Worm (Caenorhabditis elegans) whole organism, L4 larva: ENCODE data around the gene tag-153.

Experiments
- F26F4.8 ChIP-seq: fragments of 200-800 bp; sonication (Bioruptor generic); conservative IDR thresholded peaks from 2 replicates; pipeline ENCODE4 v1.3.6; 2022; ENCODE audit warnings: missing genetic modification characterization, missing compliant biosample characterization
- F49E8.2 ChIP-seq: sonication (generic microtip); optimal IDR thresholded peaks from 2 replicates; lab custom pipeline; 2016; ENCODE audit warnings: missing compliant biosample characterization, mild to moderate bottlenecking, missing genetic modification characterization, borderline replicate concordance
- Y5F2A.4 ChIP-seq: fragments of 200-800 bp; sonication (Bioruptor generic); optimal IDR thresholded peaks from 2 replicates; lab custom pipeline; 2018; ENCODE audit warnings: mild to moderate bottlenecking, missing genetic modification characterization, missing compliant biosample characterization
- ZK546.5 ChIP-seq, 2 experiments: sonication (generic microtip); optimal IDR thresholded peaks; 2 replicates each; lab custom pipeline; 2017; ENCODE audit warnings: missing biosample characterization in 2 of 2, missing genetic modification characterization in 2 of 2
- aha-1 ChIP-seq: fragments of 150-350 bp; peaks from one replicate; lab custom pipeline; 2014; ENCODE audit warnings: missing biosample characterization, missing genetic modification characterization
- ama-1 ChIP-seq: fragments of 150-350 bp; optimal IDR thresholded peaks from 2 replicates; lab custom pipeline; 2014; ENCODE audit warnings: inconsistent platforms, mixed read lengths
- arid-1 ChIP-seq: fragments of 200-800 bp; sonication (Bioruptor generic); conservative IDR thresholded peaks from 2 replicates; pipeline ENCODE4 v1.3.6; 2022; ENCODE audit warnings: missing genetic modification reagents, missing genetic modification characterization, missing compliant biosample characterization
- ceh-20 ChIP-seq: fragments of 200-800 bp; sonication (Bioruptor generic); IDR thresholded peaks from 2 replicates; pipeline ENCODE4 v1.3.6; 2022; ENCODE audit warnings: missing genetic modification reagents, missing genetic modification characterization, missing compliant biosample characterization
- ceh-32 ChIP-seq: sonication (generic microtip); optimal IDR thresholded peaks from 2 replicates; lab custom pipeline; 2016; ENCODE audit warnings: mild to moderate bottlenecking, missing genetic modification characterization, missing compliant biosample characterization; ENCODE audit not compliant: poor library complexity
- ceh-82 ChIP-seq: sonication (generic microtip); optimal IDR thresholded peaks from 2 replicates; lab custom pipeline; 2017; ENCODE audit warnings: missing biosample characterization, missing genetic modification characterization
- daf-8 ChIP-seq: fragments of 200-800 bp; sonication (Bioruptor generic); IDR thresholded peaks from 2 replicates; pipeline ENCODE4 v1.3.6; 2022; ENCODE audit warnings: missing genetic modification characterization, missing compliant biosample characterization
- dmd-6 ChIP-seq: fragments of 200-800 bp; sonication (Bioruptor generic); IDR thresholded peaks from 2 replicates; pipeline ENCODE4 v1.3.6; 2022; ENCODE audit warnings: missing genetic modification reagents, missing genetic modification characterization, missing compliant biosample characterization
- dmd-9 ChIP-seq: fragments of 200-800 bp; sonication (Bioruptor generic); IDR thresholded peaks from 2 replicates; pipeline ENCODE4 v1.3.6; 2022; ENCODE audit warnings: missing genetic modification reagents, missing genetic modification characterization, missing compliant biosample characterization
- hlh-11 ChIP-seq: fragments of 200-800 bp; sonication (Bioruptor generic); optimal IDR thresholded peaks from 2 replicates; lab custom pipeline; 2018; ENCODE audit warnings: mild to moderate bottlenecking, missing genetic modification characterization, missing compliant biosample characterization
- hmg-1.1 ChIP-seq: fragments of 200-800 bp; sonication (Bioruptor generic); IDR thresholded peaks from 2 replicates; pipeline ENCODE4 v1.3.6; 2022; ENCODE audit warnings: missing genetic modification reagents, missing genetic modification characterization, missing compliant biosample characterization
- lim-7 ChIP-seq: fragments of 200-800 bp; sonication (Bioruptor generic); IDR thresholded peaks from 2 replicates; pipeline ENCODE4 v1.3.6; 2022; ENCODE audit warnings: missing genetic modification characterization, missing compliant biosample characterization
- lin-15B ChIP-seq: fragments of 150-350 bp; sonication (generic microtip); optimal IDR thresholded peaks from 3 replicates; lab custom pipeline; 2014; ENCODE audit warnings: missing biosample characterization, missing genetic modification characterization
- mdl-1 ChIP-seq, 2 experiments: fragments of 150-350 bp in 1 of 2; sonication (generic microtip) in 1 of 2; optimal IDR thresholded peaks; 2 replicates each; lab custom pipeline; 2014 to 2017; ENCODE audit warnings: missing biosample characterization in 2 of 2, missing genetic modification characterization in 2 of 2
- mxl-2 ChIP-seq: fragments of 200-800 bp; sonication (Bioruptor generic); conservative IDR thresholded peaks from 2 replicates; pipeline ENCODE4 v1.3.6; 2022; ENCODE audit warnings: missing genetic modification reagents, missing genetic modification characterization, missing compliant biosample characterization
- mxl-3 ChIP-seq: fragments of 200-800 bp; sonication (Bioruptor generic); optimal IDR thresholded peaks from 2 replicates; lab custom pipeline; 2018; ENCODE audit warnings: mild to moderate bottlenecking, missing genetic modification characterization, missing compliant biosample characterization
- nhr-102 ChIP-seq: sonication (generic microtip); optimal IDR thresholded peaks from 2 replicates; lab custom pipeline; 2016; ENCODE audit warnings: mild to moderate bottlenecking, missing genetic modification characterization, moderate library complexity, missing compliant biosample characterization
- nhr-237 ChIP-seq: sonication (generic microtip); optimal IDR thresholded peaks from 2 replicates; lab custom pipeline; 2017; ENCODE audit warnings: missing biosample characterization, missing genetic modification characterization
- nhr-25 ChIP-seq: sonication (generic microtip); optimal IDR thresholded peaks from 2 replicates; lab custom pipeline; 2017; ENCODE audit warnings: missing genetic modification characterization, mild to moderate bottlenecking, missing compliant biosample characterization, antibody characterized with exemption, moderate library complexity, borderline replicate concordance; ENCODE audit not compliant: insufficient read depth
- nhr-42 ChIP-seq: fragments of 200-800 bp; sonication (Bioruptor generic); IDR thresholded peaks from 2 replicates; pipeline ENCODE4 v1.3.6; 2022; ENCODE audit warnings: missing genetic modification characterization, missing compliant biosample characterization
- nhr-48 ChIP-seq: sonication (generic microtip); optimal IDR thresholded peaks from 2 replicates; lab custom pipeline; 2016; ENCODE audit warnings: mild to moderate bottlenecking, missing genetic modification characterization, missing compliant biosample characterization
- nhr-6 ChIP-seq: fragments of 150-350 bp; optimal IDR thresholded peaks from 2 replicates; lab custom pipeline; 2014; ENCODE audit warnings: missing biosample characterization, missing genetic modification characterization
- nhr-76 ChIP-seq: fragments of 150-350 bp; optimal IDR thresholded peaks from 2 replicates; lab custom pipeline; 2014; ENCODE audit warnings: missing biosample characterization, missing genetic modification characterization
- nhr-77 ChIP-seq: fragments of 150-350 bp; optimal IDR thresholded peaks from 2 replicates; lab custom pipeline; 2014; ENCODE audit warnings: missing biosample characterization, missing genetic modification characterization
- pha-4 ChIP-seq, 2 experiments: fragments of 150-350 bp in 1 of 2; fragments of 200-800 bp in 1 of 2; sonication (Bioruptor generic) in 1 of 2; IDR thresholded peaks in 1 of 2; optimal IDR thresholded peaks in 1 of 2; 2 replicates each; pipeline versions ENCODE4 v1.3.6 to Lab custom; 2014 to 2022; ENCODE audit warnings: missing genetic modification characterization in 2 of 2, missing genetic modification reagents in 2 of 2, missing biosample characterization in 1 of 2, missing compliant biosample characterization in 1 of 2
- spr-1 ChIP-seq: sonication (generic microtip); optimal IDR thresholded peaks from 2 replicates; lab custom pipeline; 2016; ENCODE audit warnings: mild to moderate bottlenecking, missing genetic modification characterization, missing compliant biosample characterization
- unc-39 ChIP-seq: sonication (generic microtip); optimal IDR thresholded peaks from 2 replicates; lab custom pipeline; 2017; ENCODE audit warnings: missing biosample characterization, missing genetic modification characterization
- unc-62 ChIP-seq, 3 experiments: fragments of 150-350 bp in 1 of 3; sonication (generic microtip); optimal IDR thresholded peaks in 2 of 3; peaks in 1 of 3; 1 replicate in 1 of 3; 2 replicates in 2 of 3; lab custom pipeline; 2014 to 2017; ENCODE audit warnings: missing biosample characterization in 3 of 3, missing genetic modification characterization in 3 of 3, missing genetic modification reagents in 3 of 3, missing genotype in 1 of 3
- ztf-11 ChIP-seq: fragments of 150-350 bp; optimal IDR thresholded peaks from 2 replicates; lab custom pipeline; 2014; ENCODE audit warnings: missing biosample characterization, missing genetic modification characterization
- ztf-7 ChIP-seq: fragments of 150-350 bp; optimal IDR thresholded peaks from 2 replicates; lab custom pipeline; 2014; ENCODE audit warnings: missing biosample characterization, missing genetic modification characterization

tag-153 gene

DNA sequence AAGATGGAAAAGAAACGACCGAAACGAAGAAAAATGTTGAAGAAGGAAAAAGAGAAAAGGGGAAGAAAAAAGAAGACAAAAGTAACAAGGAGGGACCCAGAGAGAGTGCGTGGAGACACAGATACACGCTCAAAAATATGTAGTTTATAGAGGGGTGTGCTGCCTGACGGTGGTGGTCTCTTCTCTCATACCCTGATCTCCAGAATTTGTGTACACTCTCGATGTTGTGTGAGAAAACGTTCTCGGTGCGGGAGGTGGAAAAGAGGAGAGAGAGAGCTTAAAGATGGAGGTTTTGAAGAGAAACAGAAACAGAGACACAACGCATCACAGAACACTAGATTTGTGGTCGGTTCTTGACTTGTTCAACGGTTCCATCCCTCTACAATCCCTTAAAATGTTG lies 49.3 kb upstream of the tag-153 start (continued):
- TF ChIP-seq hlh-11 (tag; lab: Kevin White, UChicago) (peak; percentile 87), arid-1 (GFP tag; lab: Robert Waterston, UW) (no peak; the same call in 1 of the 2 replicates), nhr-77 (tag; lab: Kevin White, UChicago) (peak; percentile 30), mdl-1 (tag; optimal IDR thresholded peaks at IDR 0.05; lab: Kevin White, UChicago) (peak; percentile 79 to 83), ama-1 (lab: Kevin White, UChicago) (no peak), ceh-82 (tag; lab: Kevin White, UChicago) (no peak), pha-4 (GFP tag; IDR thresholded peaks at IDR 0.05; lab: Robert Waterston, UW) (no peak), pha-4 (tag; optimal IDR thresholded peaks at IDR 0.05; lab: Kevin White, UChicago) (no peak), ceh-20 (GFP tag; lab: Robert Waterston, UW) (0 out of 2 replicates have a peak, but pooled peaks have one; percentile 43), nhr-102 (tag; lab: Kevin White, UChicago) (no peak), F26F4.8 (GFP tag; lab: Robert Waterston, UW) (no peak), nhr-42 (no peak), unc-39 (tag; lab: Kevin White, UChicago) (no peak)

DNA sequence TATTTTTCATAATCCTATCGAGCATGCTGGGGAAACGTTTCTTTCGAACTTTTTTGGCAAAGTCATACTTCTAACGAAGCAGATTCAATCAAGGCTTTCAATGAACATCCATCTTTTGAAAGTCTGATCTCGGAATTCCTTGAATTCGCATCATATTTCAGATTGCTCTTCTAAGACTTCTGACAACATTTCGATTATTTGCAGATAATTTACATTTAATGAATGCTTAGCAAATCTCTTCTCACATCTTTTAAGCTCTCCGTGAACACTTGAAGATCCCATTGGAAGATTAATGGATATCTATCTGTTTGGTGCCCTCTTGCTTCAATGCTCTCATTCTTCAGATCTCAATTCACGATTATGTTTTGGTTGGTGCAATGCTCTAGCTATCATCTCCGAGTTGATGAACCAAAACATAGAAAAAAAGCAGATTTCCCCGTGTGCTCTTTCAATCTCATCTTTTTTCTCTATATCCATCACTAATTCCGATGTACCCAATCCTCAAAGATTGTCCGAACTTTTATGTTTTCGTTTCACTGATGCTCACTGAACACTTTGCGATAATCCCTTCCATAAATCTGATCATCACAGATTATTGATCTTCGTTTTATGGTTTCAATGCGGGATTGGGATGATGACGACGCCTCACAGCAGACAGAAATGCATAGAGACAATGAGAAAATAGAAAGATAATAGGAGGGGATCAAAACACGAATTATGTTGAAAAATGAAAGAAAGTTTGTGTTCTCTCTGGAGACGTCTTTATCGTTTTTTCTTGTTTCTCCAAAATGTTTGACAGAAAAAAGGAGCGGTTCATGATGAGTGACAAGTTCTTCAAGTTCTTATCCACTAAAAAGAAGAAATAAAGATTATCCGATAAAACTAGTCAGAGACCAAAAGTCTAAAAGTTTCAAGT lies 48.5 kb upstream of the tag-153 start:
- no peak for TF ChIP-seq nhr-6 (tag; lab: Kevin White, UChicago)
- TF ChIP-seq F49E8.2 (tag; lab: Kevin White, UChicago), result no peak
- TF ChIP-seq lim-7 (GFP tag; lab: Robert Waterston, UW), result no peak
- TF ChIP-seq ceh-20 (GFP tag; lab: Robert Waterston, UW), result peak; percentile 21; the same call in 1 of the 2 replicates
- no peak for TF ChIP-seq ztf-11 (tag; lab: Kevin White, UChicago)
- peak; percentile 23 for TF ChIP-seq nhr-48 (tag; lab: Kevin White, UChicago)
- TF ChIP-seq nhr-237 (tag; lab: Kevin White, UChicago), result no peak
- TF ChIP-seq mxl-2 (GFP tag; lab: Robert Waterston, UW), result no peak
- peak in 1 of 2 experiments; percentile 52 for TF ChIP-seq mdl-1 (tag; optimal IDR thresholded peaks at IDR 0.05; lab: Kevin White, UChicago)
- no peak for TF ChIP-seq nhr-76 (tag; lab: Kevin White, UChicago)
- peak in 1 of 2 experiments; percentile 89 for TF ChIP-seq unc-62 (GFP tag; optimal IDR thresholded peaks at IDR 0.05 in 1 of 2; lab: Kevin White, UChicago)
- no peak for TF ChIP-seq unc-62 (tag; optimal IDR thresholded peaks at IDR 0.05; lab: Kevin White, UChicago)
- no peak for TF ChIP-seq hlh-11 (tag; lab: Kevin White, UChicago)
- TF ChIP-seq aha-1 (tag; lab: Kevin White, UChicago), result peak; percentile 76
- TF ChIP-seq, all 104 proteins: peak for 5

DNA sequence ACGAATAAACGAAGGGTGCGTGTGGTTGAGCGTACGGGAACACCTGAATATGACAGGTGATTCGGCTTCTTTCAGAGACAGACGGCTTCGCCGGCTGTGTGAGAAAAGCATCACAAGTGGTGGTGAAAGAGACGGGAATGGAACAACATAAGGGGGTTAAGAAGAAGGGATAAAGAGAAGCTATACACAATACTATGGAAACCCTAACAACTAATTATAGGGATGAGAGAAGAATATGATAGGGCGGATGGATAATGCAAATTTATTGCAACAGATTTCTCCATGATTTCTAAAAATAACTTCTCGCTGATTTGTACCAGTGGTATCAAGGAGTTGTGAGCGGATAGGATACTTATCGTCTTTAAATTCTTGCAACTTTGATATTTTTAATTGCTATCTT lies 40.8 kb upstream of the tag-153 start, which contains the start of gene hlh-10:
Gene hlh-10, minus strand, starts transcription at position 101 of the 400 bp plus-strand sequence.
- no peak for TF ChIP-seq lin-15B (tag; lab: Kevin White, UChicago)
- TF ChIP-seq ZK546.5 (tag; optimal IDR thresholded peaks at IDR 0.05; lab: Kevin White, UChicago), result no peak
- no peak for TF ChIP-seq ztf-7 (tag; lab: Kevin White, UChicago)
- no peak for TF ChIP-seq hmg-1.1 (GFP tag; lab: Robert Waterston, UW)
- no peak for TF ChIP-seq ceh-32 (tag; lab: Kevin White, UChicago)
- no peak for TF ChIP-seq dmd-9 (GFP tag; lab: Robert Waterston, UW)
- TF ChIP-seq daf-8 (GFP tag; lab: Robert Waterston, UW), result no peak
- TF ChIP-seq spr-1 (tag; lab: Kevin White, UChicago), result no peak
- TF ChIP-seq hlh-11 (tag; lab: Kevin White, UChicago), result no peak
- TF ChIP-seq mdl-1 (tag; optimal IDR thresholded peaks at IDR 0.05; lab: Kevin White, UChicago), result no peak
- no peak for TF ChIP-seq Y5F2A.4 (GFP tag; lab: Kevin White, UChicago)
- TF ChIP-seq dmd-6 (GFP tag; lab: Robert Waterston, UW), result no peak
- TF ChIP-seq nhr-25 (tag; lab: Kevin White, UChicago), result no peak
- TF ChIP-seq mxl-3 (GFP tag; lab: Kevin White, UChicago), result no peak
